Fruit fly (Drosophila melanogaster): ENCODE data around the gene trc.

Gene trc

dm6 chr3L:19817807-19818531 lies 16.1 kb downstream of the trc start, which contains the start of the genes Fibp and Deaf1 (continued):
- TF ChIP-seq Hr78 (GFP tag; optimal IDR thresholded peaks at IDR 0.05) (no peak), jing (GFP tag; optimal IDR thresholded peaks at IDR 0.05) (no peak), ro (GFP tag; IDR thresholded peaks at IDR 0.05) (no peak), ken (GFP tag; IDR thresholded peaks at IDR 0.05) (peak; percentile 47; the same call in 1 of the 3 replicates), dimm (GFP tag; IDR thresholded peaks at IDR 0.05) (no peak), CG34224 (GFP tag; IDR thresholded peaks at IDR 0.05; ENCODE audit: partially characterized antibody) (peak; percentile 91), CG2875 (GFP tag; optimal IDR thresholded peaks at IDR 0.05) (peak; percentile 26), Hmx (GFP tag; optimal IDR thresholded peaks at IDR 0.05) (peak; percentile 64), Ptx1 (GFP tag; IDR thresholded peaks at IDR 0.05) (peak; percentile 70), tx (GFP tag; optimal IDR thresholded peaks at IDR 0.05) (peak; percentile 82), CG32772 (GFP tag; IDR thresholded peaks at IDR 0.05) (peak; percentile 43; the same call in 1 of the 2 replicates), Hr39 (optimal IDR thresholded peaks at IDR 0.05) (no peak), NC2α (GFP tag; optimal IDR thresholded peaks at IDR 0.05) (peak; percentile 40), sob (GFP tag; IDR thresholded peaks at IDR 0.05) (peak; percentile 81; the same call in 1 of the 2 replicates), sr (GFP tag; IDR thresholded peaks at IDR 0.05) (no peak), Hsf (GFP tag; optimal IDR thresholded peaks at IDR 0.05) (peak; percentile 82), Ets97D (GFP tag; optimal IDR thresholded peaks at IDR 0.05) (peak; percentile 72), maf-S (GFP tag; optimal IDR thresholded peaks at IDR 0.05) (peak; percentile 73), hb (GFP tag; IDR thresholded peaks at IDR 0.05; ENCODE audit: partially characterized antibody) (peak; percentile 99), Bdp1 (GFP tag; optimal IDR thresholded peaks at IDR 0.05) (peak; percentile 22), aop (GFP tag; IDR thresholded peaks at IDR 0.05) (no peak), ttk (GFP tag; IDR thresholded peaks at IDR 0.05) (peak; percentile 48; the same call in 1 of the 2 replicates), jigr1 (GFP tag; IDR thresholded peaks at IDR 0.05) (0 out of 3 replicates have a peak, but pooled peaks have one; percentile 47), Sry-β (GFP tag; optimal IDR thresholded peaks at IDR 0.05) (peak; percentile 38), Ada2b (GFP tag; IDR thresholded peaks at IDR 0.05) (peak; percentile 47; the same call in 1 of the 2 replicates), trem (tag; optimal IDR thresholded peaks at IDR 0.05) (peak; percentile 67), CG5180 (GFP tag; optimal IDR thresholded peaks at IDR 0.05) (no peak), CG8290 (GFP tag; optimal IDR thresholded peaks at IDR 0.05) (peak; percentile 83), CG8290 (tag; optimal IDR thresholded peaks at IDR 0.05) (peak; percentile 48 to 91), ftz-f1 (GFP tag; optimal IDR thresholded peaks at IDR 0.05) (no peak), CG11398 (GFP tag; optimal IDR thresholded peaks at IDR 0.05) (no peak), HmgD (GFP tag; optimal IDR thresholded peaks at IDR 0.05) (peak; percentile 84), CG1792 (GFP tag; optimal IDR thresholded peaks at IDR 0.05) (peak; percentile 46), Taf1 (GFP tag; IDR thresholded peaks at IDR 0.05) (0 out of 2 replicates have a peak, but pooled peaks have one; percentile 12), Elba2 (GFP tag; optimal IDR thresholded peaks at IDR 0.05) (peak; percentile 95), Camta (GFP tag; optimal IDR thresholded peaks at IDR 0.05) (peak; percentile 77), sqz (GFP tag; optimal IDR thresholded peaks at IDR 0.05) (no peak), CG10543 (GFP tag; optimal IDR thresholded peaks at IDR 0.05) (peak; percentile 73), ssp (GFP tag; IDR thresholded peaks at IDR 0.05) (peak; percentile 62), Side (GFP tag; optimal IDR thresholded peaks at IDR 0.05) (peak; percentile 80), dpn (GFP tag; optimal IDR thresholded peaks at IDR 0.05) (peak; percentile 77 to 84), CG7745 (tag; optimal IDR thresholded peaks at IDR 0.05) (no peak), ranshi (GFP tag; IDR thresholded peaks at IDR 0.05) (peak; percentile 39; the same call in 1 of the 2 replicates), Oli (tag; optimal IDR thresholded peaks at IDR 0.05) (no peak), CG6683 (GFP tag; optimal IDR thresholded peaks at IDR 0.05) (peak; percentile 16), Trl (optimal IDR thresholded peaks at IDR 0.05) (no peak), Trl (GFP tag; optimal IDR thresholded peaks at IDR 0.05) (peak; percentile 79), CG11560 (tag; IDR thresholded peaks at IDR 0.05) (no peak), CG31224 (GFP tag; IDR thresholded peaks at IDR 0.05) (0 out of 2 replicates have a peak, but pooled peaks have one; percentile 45), CG6654 (GFP tag; optimal IDR thresholded peaks at IDR 0.05) (peak; percentile 11), Dp (GFP tag; optimal IDR thresholded peaks at IDR 0.05) (peak; percentile 2)
